Worm (Caenorhabditis elegans): Measurements from ENCODE around the gene panl-2.
"Not testable (repeated sequence)": the region's sequence is repeated elsewhere in the genome, so short reads cannot be mapped to it uniquely, and the experiment has no call there.

DNA sequence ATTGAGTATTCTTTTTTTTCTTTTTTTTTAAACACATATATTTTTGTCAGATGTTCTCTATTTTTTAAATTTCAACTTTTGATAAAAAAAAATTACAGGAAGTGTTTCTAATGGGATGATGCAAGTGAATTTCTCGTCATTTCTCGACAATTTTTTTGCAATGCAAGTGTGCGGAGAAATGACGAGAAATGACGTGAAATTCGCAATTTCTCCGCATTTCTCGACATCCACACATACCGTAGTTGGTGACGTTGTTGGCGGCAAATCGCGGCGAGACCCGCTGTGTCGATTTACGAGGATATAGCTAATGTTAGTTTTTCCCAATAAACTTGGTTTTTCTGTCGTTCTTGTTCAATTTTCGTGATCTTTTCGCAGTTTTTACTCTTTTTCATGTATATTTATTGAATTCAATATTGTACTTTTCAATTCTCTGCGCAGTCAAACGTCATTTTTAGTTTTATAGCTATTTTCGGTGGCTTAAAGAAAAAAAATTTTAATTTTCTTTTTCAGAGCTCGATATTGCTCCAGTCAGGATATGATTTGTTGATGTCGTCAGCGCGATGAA lies 14.1 kb upstream of the panl-2 start, which contains the start of gene F31E3.6:
- TF ChIP-seq nhr-28, ztf-11, aly-2, ceh-16, ZK546.5, nhr-77, mdl-1, eor-1, jun-1, nhr-25, tbx-2, snpc-4 (tag; optimal IDR thresholded peaks at IDR 0.05): not testable (repeated sequence)

Measured in whole organism, L3 larva.